Worm (Caenorhabditis elegans): ENCODE measurements around the gene sdn-1.

ce11 chrX:10593234-10593633 is at the start of gene sdn-1:
- TF ChIP-seq ceh-18 (tag; optimal IDR thresholded peaks at IDR 0.05) (no peak), ama-1 (optimal IDR thresholded peaks at IDR 0.05) (no peak), C08G9.2 (tag; optimal IDR thresholded peaks at IDR 0.05) (no peak), ahr-1 (tag; optimal IDR thresholded peaks at IDR 0.05) (no peak), unc-55 (GFP tag; optimal IDR thresholded peaks at IDR 0.05) (no peak), pha-4 (tag; optimal IDR thresholded peaks at IDR 0.05) (no peak), sdc-2 (tag; optimal IDR thresholded peaks at IDR 0.05) (no peak), odd-2 (tag; optimal IDR thresholded peaks at IDR 0.05) (no peak), mec-3 (tag; optimal IDR thresholded peaks at IDR 0.05; ENCODE audit: borderline replicate concordance) (no peak), pat-9 (tag; optimal IDR thresholded peaks at IDR 0.05) (no peak), pros-1 (tag; optimal IDR thresholded peaks at IDR 0.05) (no peak)

Data from whole organism, late embryonic.